Worm (Caenorhabditis elegans) whole organism, L4 larva: ENCODE measurements around the gene T14B4.8.

ENCODE experiments used
- R02D3.7 ChIP-seq: fragments of 150-350 bp; sonication (generic microtip); optimal IDR thresholded peaks from 3 replicates; lab custom pipeline; 2014; ENCODE audit warnings: missing biosample characterization, missing genetic modification characterization
- T20F7.1 ChIP-seq: fragments of 200-800 bp; sonication (Bioruptor generic); optimal IDR thresholded peaks from 2 replicates; lab custom pipeline; 2018; ENCODE audit warnings: mild to moderate bottlenecking, missing genetic modification characterization, missing compliant biosample characterization
- Y75B8A.6 ChIP-seq: fragments of 200-800 bp; sonication (Bioruptor generic); IDR thresholded peaks from 2 replicates; pipeline ENCODE4 v1.3.6; 2022; ENCODE audit warnings: missing genetic modification reagents, missing genetic modification characterization, missing compliant biosample characterization
- ZK337.2 ChIP-seq: fragments of 200-800 bp; sonication (Bioruptor generic); IDR thresholded peaks from 2 replicates; pipeline ENCODE4 v1.3.6; 2022; ENCODE audit warnings: missing genetic modification reagents, missing genetic modification characterization, missing compliant biosample characterization
- ama-1 ChIP-seq: fragments of 150-350 bp; optimal IDR thresholded peaks from 2 replicates; lab custom pipeline; 2014; ENCODE audit warnings: inconsistent platforms, mixed read lengths
- attf-4 ChIP-seq: sonication (generic microtip); optimal IDR thresholded peaks from 3 replicates; lab custom pipeline; 2017; ENCODE audit warnings: missing biosample characterization, missing genetic modification characterization
- ceh-28 ChIP-seq: fragments of 150-350 bp; optimal IDR thresholded peaks from 2 replicates; lab custom pipeline; 2014; ENCODE audit warnings: missing biosample characterization, missing genetic modification reagents, missing genetic modification characterization
- cey-2 ChIP-seq: sonication (generic microtip); optimal IDR thresholded peaks from 3 replicates; lab custom pipeline; 2017; ENCODE audit warnings: missing genetic modification characterization, mild to moderate bottlenecking, missing compliant biosample characterization, antibody characterized with exemption, borderline replicate concordance; ENCODE audit not compliant: insufficient read depth
- ctbp-1 ChIP-seq: fragments of 200-800 bp; sonication (Bioruptor generic); IDR thresholded peaks from 2 replicates; pipeline ENCODE4 v1.3.6; 2022; ENCODE audit warnings: missing genetic modification reagents, missing genetic modification characterization, missing compliant biosample characterization
- daf-12 ChIP-seq: fragments of 150-350 bp; optimal IDR thresholded peaks from 2 replicates; lab custom pipeline; 2014; ENCODE audit warnings: missing biosample characterization, missing genetic modification reagents, missing genetic modification characterization
- daf-8 ChIP-seq: fragments of 200-800 bp; sonication (Bioruptor generic); IDR thresholded peaks from 2 replicates; pipeline ENCODE4 v1.3.6; 2022; ENCODE audit warnings: missing genetic modification characterization, missing compliant biosample characterization
- dmd-9 ChIP-seq: fragments of 200-800 bp; sonication (Bioruptor generic); IDR thresholded peaks from 2 replicates; pipeline ENCODE4 v1.3.6; 2022; ENCODE audit warnings: missing genetic modification reagents, missing genetic modification characterization, missing compliant biosample characterization
- dpl-1 ChIP-seq: fragments of 150-350 bp; optimal IDR thresholded peaks from 2 replicates; lab custom pipeline; 2014; ENCODE audit warnings: missing biosample characterization, missing genetic modification reagents, missing genetic modification characterization
- dve-1 ChIP-seq: sonication (generic microtip); optimal IDR thresholded peaks from 2 replicates; lab custom pipeline; 2017; ENCODE audit warnings: antibody characterized with exemption, mild to moderate bottlenecking, missing genetic modification characterization, missing compliant biosample characterization; ENCODE audit not compliant: insufficient read depth
- egl-27 ChIP-seq: sonication (generic microtip); optimal IDR thresholded peaks from 3 replicates; lab custom pipeline; 2017; ENCODE audit warnings: missing biosample characterization, missing genetic modification reagents, missing genetic modification characterization
- gei-8 ChIP-seq: fragments of 200-800 bp; sonication (Bioruptor generic); optimal IDR thresholded peaks from 2 replicates; lab custom pipeline; 2018; ENCODE audit warnings: mild to moderate bottlenecking, missing genetic modification characterization, missing compliant biosample characterization
- hif-1 ChIP-seq, 2 experiments: sonication (generic microtip); optimal IDR thresholded peaks; 2 replicates each; lab custom pipeline; 2016 to 2017; ENCODE audit warnings: missing compliant biosample characterization in 2 of 2, missing genetic modification characterization in 2 of 2, missing genetic modification reagents in 2 of 2, missing genotype in 2 of 2, mild to moderate bottlenecking in 1 of 2
- hlh-11 ChIP-seq: fragments of 200-800 bp; sonication (Bioruptor generic); optimal IDR thresholded peaks from 2 replicates; lab custom pipeline; 2018; ENCODE audit warnings: mild to moderate bottlenecking, missing genetic modification characterization, missing compliant biosample characterization
- lin-1 ChIP-seq: fragments of 200-800 bp; sonication (Bioruptor generic); IDR thresholded peaks from 2 replicates; pipeline ENCODE4 v1.3.6; 2022; ENCODE audit warnings: missing genetic modification reagents, missing genetic modification characterization, missing compliant biosample characterization
- lin-13 ChIP-seq: fragments of 150-350 bp; optimal IDR thresholded peaks from 2 replicates; lab custom pipeline; 2014; ENCODE audit warnings: missing biosample characterization, missing genetic modification reagents, missing genetic modification characterization
- lin-38 ChIP-seq: fragments of 200-800 bp; sonication (Bioruptor generic); IDR thresholded peaks from 2 replicates; pipeline ENCODE4 v1.3.6; 2022; ENCODE audit warnings: missing genetic modification reagents, missing genetic modification characterization, missing compliant biosample characterization
- lin-39 ChIP-seq: fragments of 150-350 bp; optimal IDR thresholded peaks from 2 replicates; lab custom pipeline; 2014; ENCODE audit warnings: missing biosample characterization, missing genetic modification reagents, missing genetic modification characterization
- lsy-2 ChIP-seq, 2 experiments: fragments of 150-350 bp in 1 of 2; sonication (generic microtip) in 1 of 2; optimal IDR thresholded peaks; 2 replicates each; lab custom pipeline; 2014 to 2017; ENCODE audit warnings: missing biosample characterization in 2 of 2, missing genetic modification characterization in 2 of 2
- madf-9 ChIP-seq: fragments of 200-800 bp; sonication (Bioruptor generic); conservative IDR thresholded peaks from 2 replicates; pipeline ENCODE4 v1.3.6; 2022; ENCODE audit warnings: missing genetic modification reagents, missing genetic modification characterization, missing compliant biosample characterization
- mes-2 ChIP-seq: sonication (generic microtip); optimal IDR thresholded peaks from 2 replicates; lab custom pipeline; 2016; ENCODE audit warnings: missing genotype, mild to moderate bottlenecking, missing genetic modification characterization, missing compliant biosample characterization; ENCODE audit not compliant: poor library complexity, severe bottlenecking
- mxl-3 ChIP-seq: fragments of 200-800 bp; sonication (Bioruptor generic); optimal IDR thresholded peaks from 2 replicates; lab custom pipeline; 2018; ENCODE audit warnings: mild to moderate bottlenecking, missing genetic modification characterization, missing compliant biosample characterization
- nhr-237 ChIP-seq: sonication (generic microtip); optimal IDR thresholded peaks from 2 replicates; lab custom pipeline; 2017; ENCODE audit warnings: missing biosample characterization, missing genetic modification characterization
- nhr-28 ChIP-seq: fragments of 150-350 bp; optimal IDR thresholded peaks from 2 replicates; lab custom pipeline; 2014; ENCODE audit warnings: missing biosample characterization, missing genetic modification characterization
- nhr-42 ChIP-seq: fragments of 200-800 bp; sonication (Bioruptor generic); IDR thresholded peaks from 2 replicates; pipeline ENCODE4 v1.3.6; 2022; ENCODE audit warnings: missing genetic modification characterization, missing compliant biosample characterization
- nhr-76 ChIP-seq: fragments of 150-350 bp; optimal IDR thresholded peaks from 2 replicates; lab custom pipeline; 2014; ENCODE audit warnings: missing biosample characterization, missing genetic modification characterization
- nhr-77 ChIP-seq: fragments of 150-350 bp; optimal IDR thresholded peaks from 2 replicates; lab custom pipeline; 2014; ENCODE audit warnings: missing biosample characterization, missing genetic modification characterization
- rbr-2 ChIP-seq: sonication (generic microtip); optimal IDR thresholded peaks from 2 replicates; lab custom pipeline; 2016; ENCODE audit warnings: missing genotype, missing genetic modification characterization, missing compliant biosample characterization
- saeg-2 ChIP-seq: fragments of 200-800 bp; sonication (Bioruptor generic); IDR thresholded peaks from 2 replicates; pipeline ENCODE4 v1.3.6; 2022; ENCODE audit warnings: missing genetic modification reagents, missing genetic modification characterization, missing compliant biosample characterization
- sdz-12 ChIP-seq: fragments of 200-800 bp; sonication (Bioruptor generic); optimal IDR thresholded peaks from 2 replicates; lab custom pipeline; 2018; ENCODE audit warnings: mild to moderate bottlenecking, missing genetic modification characterization, missing compliant biosample characterization
- spr-1 ChIP-seq: sonication (generic microtip); optimal IDR thresholded peaks from 2 replicates; lab custom pipeline; 2016; ENCODE audit warnings: mild to moderate bottlenecking, missing genetic modification characterization, missing compliant biosample characterization
- unc-62 ChIP-seq, 3 experiments: fragments of 150-350 bp in 1 of 3; sonication (generic microtip); optimal IDR thresholded peaks in 2 of 3; peaks in 1 of 3; 1 replicate in 1 of 3; 2 replicates in 2 of 3; lab custom pipeline; 2014 to 2017; ENCODE audit warnings: missing biosample characterization in 3 of 3, missing genetic modification characterization in 3 of 3, missing genetic modification reagents in 3 of 3, missing genotype in 1 of 3
- vab-7 ChIP-seq: fragments of 200-800 bp; sonication (Bioruptor generic); IDR thresholded peaks from 2 replicates; pipeline ENCODE4 v1.3.6; 2022; ENCODE audit warnings: missing genetic modification reagents, missing genetic modification characterization, missing compliant biosample characterization
- zip-11 ChIP-seq: fragments of 200-800 bp; sonication (Bioruptor generic); IDR thresholded peaks from 2 replicates; pipeline ENCODE4 v1.3.6; 2022; ENCODE audit warnings: missing genetic modification characterization, missing compliant biosample characterization
- ztf-11 ChIP-seq: fragments of 150-350 bp; optimal IDR thresholded peaks from 2 replicates; lab custom pipeline; 2014; ENCODE audit warnings: missing biosample characterization, missing genetic modification characterization

T14B4.8 gene

DNA sequence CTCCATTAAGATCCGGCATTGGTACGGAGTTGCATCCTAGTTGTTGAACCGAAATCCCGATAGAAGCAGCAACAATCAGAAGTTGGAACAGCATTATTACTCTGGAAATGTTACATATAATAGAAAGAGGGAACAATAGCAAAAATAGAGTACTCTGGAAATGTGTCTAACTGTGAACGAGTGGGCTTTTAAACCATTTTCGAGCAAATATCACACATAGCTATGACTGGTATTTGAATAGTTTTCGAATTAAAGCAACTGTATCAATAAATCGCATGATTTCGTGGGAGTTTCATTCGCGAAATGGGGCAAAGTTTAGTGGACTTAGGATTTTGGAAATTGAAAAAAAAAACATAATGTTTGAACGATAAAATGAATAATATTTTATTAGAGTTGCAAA is 20.2 kb upstream of the T14B4.8 start, which contains the start of gene F41G3.10:
Gene F41G3.10 (minus strand): TSS at position 101 of the 400 bp plus-strand sequence.
- TF ChIP-seq ctbp-1 (GFP tag; lab: Robert Waterston, UW): no peak
- no peak for TF ChIP-seq ztf-11 (tag; lab: Kevin White, UChicago)
- TF ChIP-seq ama-1 (lab: Kevin White, UChicago): no peak
- TF ChIP-seq gei-8 (GFP tag; lab: Kevin White, UChicago): no peak
- TF ChIP-seq rbr-2: no peak

DNA sequence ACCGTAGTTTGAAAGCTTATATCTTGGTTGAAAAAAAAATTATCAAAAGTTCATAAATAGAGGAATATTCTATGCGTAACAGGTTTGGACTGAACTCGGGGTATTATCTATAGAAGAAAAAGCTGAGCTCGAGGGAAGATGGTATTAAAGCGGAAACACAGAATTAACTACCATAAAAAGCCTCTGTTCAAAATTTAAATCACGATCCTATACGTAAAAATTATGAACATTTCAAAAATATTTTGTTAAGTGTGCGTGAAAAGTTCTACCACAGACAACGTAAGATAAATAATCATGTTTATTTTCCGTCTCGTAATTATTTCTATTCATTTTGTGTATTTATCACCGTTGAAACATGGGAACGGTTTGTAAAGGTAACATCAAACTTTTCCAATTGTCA is 17.2 kb upstream of the T14B4.8 start, which contains the start of gene F41G3.5:
Gene F41G3.5 (plus strand): TSS at position 301 of the 400 bp plus-strand sequence.
- TF ChIP-seq lin-39 (tag; lab: Kevin White, UChicago) (no peak), ama-1 (lab: Kevin White, UChicago) (no peak), Y75B8A.6 (no peak), daf-8 (GFP tag; lab: Robert Waterston, UW) (no peak), sdz-12 (GFP tag; lab: Kevin White, UChicago) (no peak), attf-4 (no peak), rbr-2 (no peak), ceh-28 (tag; lab: Kevin White, UChicago) (no peak), saeg-2 (GFP tag; lab: Robert Waterston, UW) (no peak)

DNA sequence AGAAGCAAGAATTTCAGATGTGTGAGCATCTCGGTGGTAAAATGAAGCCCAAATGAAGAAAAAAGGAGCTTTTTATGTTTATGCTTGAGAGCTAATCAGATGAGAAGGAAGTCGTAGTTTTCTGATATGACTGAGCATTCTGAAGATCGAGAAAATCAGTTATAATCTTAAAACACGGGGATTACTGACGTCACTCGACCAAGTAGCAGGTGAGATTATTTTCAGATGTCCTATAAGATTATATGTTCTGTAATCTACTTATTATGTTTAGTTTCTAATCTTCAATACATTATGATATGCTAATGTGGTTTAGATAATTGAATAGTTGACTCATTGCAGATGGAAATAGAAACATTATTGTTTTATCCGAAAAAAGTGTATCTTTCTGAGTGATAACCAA is 16.6 kb upstream of the T14B4.8 start, which contains the start of gene ins-14:
Gene ins-14 (minus strand): TSS at position 32 of the 400 bp plus-strand sequence.
- TF ChIP-seq spr-1 (no peak), lin-39 (tag; lab: Kevin White, UChicago) (no peak), nhr-42 (GFP tag; lab: Robert Waterston, UW) (no peak), lin-1 (no peak), mxl-3 (no peak)

DNA sequence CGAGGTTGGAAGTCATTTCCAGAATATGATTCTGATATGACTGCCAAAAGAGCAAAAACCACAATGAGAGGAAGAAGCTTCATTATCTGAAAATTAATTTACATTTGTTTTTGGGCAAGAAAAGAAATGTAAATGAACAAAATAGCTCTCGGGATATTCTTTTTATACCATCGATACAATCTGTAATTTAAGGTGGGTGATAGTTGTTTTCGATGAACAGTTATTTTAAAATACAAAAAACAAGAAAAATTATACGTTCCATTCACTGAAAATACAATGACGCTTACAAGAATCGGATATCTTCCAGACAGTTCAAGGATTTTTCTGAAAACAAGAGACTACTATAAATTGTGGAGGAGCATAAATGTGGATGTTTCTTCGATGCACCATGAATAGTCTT is 15.5 kb upstream of the T14B4.8 start, which contains the start of gene ins-15:
Gene ins-15 (minus strand): TSS at position 101 of the 400 bp plus-strand sequence.
- TF ChIP-seq ama-1 (lab: Kevin White, UChicago) (no peak), mes-2 (tag; lab: Kevin White, UChicago) (no peak), sdz-12 (GFP tag; lab: Kevin White, UChicago) (no peak), cey-2 (tag; lab: Kevin White, UChicago) (no peak)

DNA sequence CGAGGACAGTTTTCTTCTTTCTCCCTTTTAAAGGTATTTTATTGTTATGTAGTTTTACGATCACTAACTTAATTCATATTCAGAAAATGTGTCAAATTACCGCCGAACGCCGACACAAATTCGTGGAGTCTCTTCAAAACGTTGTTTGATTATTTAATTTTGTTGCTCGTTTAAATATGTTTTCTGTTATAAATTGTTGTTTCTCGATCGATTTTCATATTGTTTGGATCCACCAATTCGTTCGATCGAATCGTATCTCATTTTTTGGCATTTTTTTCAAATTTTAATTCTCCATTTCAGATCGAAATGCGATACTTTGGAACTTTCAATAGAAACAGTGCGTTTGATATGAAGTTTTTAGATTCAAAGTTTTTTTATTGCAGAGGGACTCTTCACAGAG is 13.4 kb upstream of the T14B4.8 start, which contains the start of gene F41G3.6:
Gene F41G3.6 (plus strand): TSS at position 301 of the 400 bp plus-strand sequence.
- no peak for TF ChIP-seq egl-27 (tag; lab: Kevin White, UChicago)
- TF ChIP-seq nhr-76 (tag; lab: Kevin White, UChicago): no peak
- no peak for TF ChIP-seq R02D3.7
- TF ChIP-seq daf-12: no peak
- no peak for TF ChIP-seq unc-62 (GFP tag; optimal IDR thresholded peaks at IDR 0.05 in 1 of 2; lab: Kevin White, UChicago)
- no peak for TF ChIP-seq unc-62 (tag; optimal IDR thresholded peaks at IDR 0.05; lab: Kevin White, UChicago)
- no peak for TF ChIP-seq mxl-3
- TF ChIP-seq dpl-1: no peak
- TF ChIP-seq zip-11 (GFP tag; lab: Robert Waterston, UW): no peak
- no peak for TF ChIP-seq madf-9 (GFP tag; lab: Robert Waterston, UW)

DNA sequence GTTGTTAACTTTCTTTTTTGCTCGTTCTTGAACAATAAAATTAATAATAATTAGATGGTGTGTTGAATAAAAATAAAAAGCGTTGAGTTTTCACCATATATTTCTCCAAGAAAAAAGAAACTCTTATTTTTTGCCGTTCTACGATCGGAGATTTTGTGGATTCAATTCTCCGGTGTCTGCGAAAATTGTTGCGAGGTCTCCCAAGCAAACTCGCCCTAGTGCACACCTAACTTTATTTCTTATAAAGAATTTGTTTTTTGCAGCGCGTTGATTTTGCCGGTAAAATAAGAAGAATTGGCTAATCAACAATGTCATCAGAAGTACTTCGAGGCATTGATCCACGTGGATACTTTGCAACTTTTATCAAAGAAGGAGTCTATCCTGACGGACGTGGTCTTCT is 12.2 kb upstream of the T14B4.8 start, which contains the start of gene exos-8:
Gene exos-8 (plus strand): TSS at position 264 of the 400 bp plus-strand sequence.
- TF ChIP-seq lin-13 (GFP tag; lab: Kevin White, UChicago) (peak; percentile 33), dve-1 (tag; lab: Kevin White, UChicago) (no peak), mxl-3 (peak; percentile 59), nhr-28 (tag; lab: Kevin White, UChicago) (peak; percentile 66), lsy-2 (tag; optimal IDR thresholded peaks at IDR 0.05; lab: Kevin White, UChicago) (peak in 1 of 2 experiments; percentile 85), vab-7 (GFP tag; lab: Robert Waterston, UW) (0 out of 2 replicates have a peak, but pooled peaks have one; percentile 28), daf-12 (no peak), nhr-77 (peak; percentile 80), nhr-237 (tag; lab: Kevin White, UChicago) (no peak), lin-38 (GFP tag; lab: Robert Waterston, UW) (peak; percentile 96), mes-2 (tag; lab: Kevin White, UChicago) (peak; percentile 96), dmd-9 (peak; percentile 51; the same call in 1 of the 2 replicates), attf-4 (no peak), rbr-2 (peak; percentile 65), ZK337.2 (GFP tag; lab: Robert Waterston, UW) (peak; percentile 65; the same call in 1 of the 2 replicates), hif-1 (tag; optimal IDR thresholded peaks at IDR 0.05; lab: Kevin White, UChicago) (peak in 1 of 2 experiments; percentile 78), T20F7.1 (GFP tag; lab: Kevin White, UChicago) (peak; percentile 77), hlh-11 (tag; lab: Kevin White, UChicago) (peak; percentile 21), unc-62 (GFP tag; optimal IDR thresholded peaks at IDR 0.05 in 1 of 2; lab: Kevin White, UChicago) (peak in 1 of 2 experiments; percentile 32), unc-62 (tag; optimal IDR thresholded peaks at IDR 0.05; lab: Kevin White, UChicago) (no peak)
